Fruit fly (Drosophila melanogaster): Measurements from ENCODE around the gene CG44422.

Gene CG44422

dm6 chrX:11326213-11326731, 23.7 kb upstream of the CG44422 start (continued):
- TF ChIP-seq CG12391 (tag; optimal IDR thresholded peaks at IDR 0.05) (peak; percentile 63), gce (GFP tag; IDR thresholded peaks at IDR 0.05) (0 out of 3 replicates have a peak, but pooled peaks have one; percentile 32), CG15073 (GFP tag; optimal IDR thresholded peaks at IDR 0.05) (no peak), grn (GFP tag; optimal IDR thresholded peaks at IDR 0.05) (no peak), CG1792 (GFP tag; optimal IDR thresholded peaks at IDR 0.05) (peak; percentile 28), CG1647 (GFP tag; optimal IDR thresholded peaks at IDR 0.05) (peak; percentile 50), Hr51 (GFP tag; optimal IDR thresholded peaks at IDR 0.05) (peak; percentile 13 to 80), CG9437 (GFP tag; optimal IDR thresholded peaks at IDR 0.05) (peak; percentile 58), gsb (GFP tag; IDR thresholded peaks at IDR 0.05) (peak; percentile 40; the same call in 1 of the 2 replicates), PHDP (tag; optimal IDR thresholded peaks at IDR 0.05) (peak; percentile 78), mld (GFP tag; IDR thresholded peaks at IDR 0.05; ENCODE audit: partially characterized antibody) (no peak), ERR (GFP tag; optimal IDR thresholded peaks at IDR 0.05) (no peak), BtbVII (GFP tag; optimal IDR thresholded peaks at IDR 0.05) (peak; percentile 59), sc (optimal IDR thresholded peaks at IDR 0.05) (no peak), sc (GFP tag; optimal IDR thresholded peaks at IDR 0.05) (peak; percentile 34), kni (GFP tag; optimal IDR thresholded peaks at IDR 0.05) (peak; percentile 64), ttk (GFP tag; IDR thresholded peaks at IDR 0.05) (peak; percentile 51), zen2 (GFP tag; IDR thresholded peaks at IDR 0.05; ENCODE audit: partially characterized antibody) (no peak), CG2202 (tag; optimal IDR thresholded peaks at IDR 0.05) (peak; percentile 2), Fer2 (tag; optimal IDR thresholded peaks at IDR 0.05) (peak; percentile 4), CG6689 (GFP tag; IDR thresholded peaks at IDR 0.05) (peak; percentile 46), CG11695 (GFP tag; IDR thresholded peaks at IDR 0.05) (peak; percentile 82), CG13287 (GFP tag; IDR thresholded peaks at IDR 0.05; ENCODE audit: partially characterized antibody) (no peak; the same call in 1 of the 2 replicates), Abd-B (GFP tag; optimal IDR thresholded peaks at IDR 0.05) (peak; percentile 59), hkb (optimal IDR thresholded peaks at IDR 0.05) (no peak), hkb (GFP tag; IDR thresholded peaks at IDR 0.05) (peak; percentile 72), phol (tag; optimal IDR thresholded peaks at IDR 0.05) (peak; percentile 74), CG2129 (GFP tag; IDR thresholded peaks at IDR 0.05; ENCODE audit: partially characterized antibody) (no peak), Camta (GFP tag; optimal IDR thresholded peaks at IDR 0.05) (peak; percentile 49), vfl (GFP tag; optimal IDR thresholded peaks at IDR 0.05) (no peak), her (GFP tag; optimal IDR thresholded peaks at IDR 0.05) (peak; percentile 49), Usf (GFP tag; optimal IDR thresholded peaks at IDR 0.05) (peak; percentile 22), wek (GFP tag; optimal IDR thresholded peaks at IDR 0.05) (peak; percentile 53), kay (GFP tag; optimal IDR thresholded peaks at IDR 0.05) (peak; percentile 78), slou (GFP tag; optimal IDR thresholded peaks at IDR 0.05) (peak; percentile 51), CG33213 (GFP tag; optimal IDR thresholded peaks at IDR 0.05) (peak; percentile 43), sd (tag; optimal IDR thresholded peaks at IDR 0.05) (peak; percentile 79), Elba2 (GFP tag; optimal IDR thresholded peaks at IDR 0.05) (no peak), Mes4 (GFP tag; optimal IDR thresholded peaks at IDR 0.05) (peak; percentile 67), CG4360 (GFP tag; IDR thresholded peaks at IDR 0.05) (no peak), CG7963 (GFP tag; IDR thresholded peaks at IDR 0.05; ENCODE audit: partially characterized antibody) (no peak), Taf1 (GFP tag; IDR thresholded peaks at IDR 0.05) (peak; percentile 41; the same call in 1 of the 2 replicates), NFAT (GFP tag; IDR thresholded peaks at IDR 0.05) (0 out of 2 replicates have a peak, but pooled peaks have one; percentile 27), CG14667 (GFP tag; IDR thresholded peaks at IDR 0.05) (peak; percentile 40; the same call in 1 of the 2 replicates), ftz-f1 (GFP tag; optimal IDR thresholded peaks at IDR 0.05) (peak; percentile 86), Fer3 (tag; optimal IDR thresholded peaks at IDR 0.05) (peak; percentile 62), NC2α (GFP tag; optimal IDR thresholded peaks at IDR 0.05) (peak; percentile 30), CG16815 (GFP tag; optimal IDR thresholded peaks at IDR 0.05) (peak; percentile 22), croc (GFP tag; conservative IDR thresholded peaks at IDR 0.05) (no peak; the same call in 2 of the 3 replicates), CG11696 (GFP tag; IDR thresholded peaks at IDR 0.05) (peak; percentile 89)
